Worm (Caenorhabditis elegans): ENCODE measurements around the gene egl-19.
A peak's percentile ranks its signal among the peaks of the same experiment; 100 is the strongest.

The egl-19 gene

ce11 chrIV:7453661-7454159 lies 48.3 kb downstream of the egl-19 start:
- TF ChIP-seq Y116A8C.19 (tag; optimal IDR thresholded peaks at IDR 0.05; ENCODE audit: borderline replicate concordance) (no peak), isw-1 (GFP tag; IDR thresholded peaks at IDR 0.05) (0 out of 2 replicates have a peak, but pooled peaks have one; percentile 7), hlh-4 (tag; optimal IDR thresholded peaks at IDR 0.05) (no peak), fkh-8 (tag; optimal IDR thresholded peaks at IDR 0.05) (peak; percentile 17), lin-14 (GFP tag; optimal IDR thresholded peaks at IDR 0.05) (peak; percentile 74), lsy-2 (tag; optimal IDR thresholded peaks at IDR 0.05) (no peak), mdl-1 (tag; optimal IDR thresholded peaks at IDR 0.05) (no peak), dsc-1 (tag; optimal IDR thresholded peaks at IDR 0.05) (no peak), hpl-2 (GFP tag; optimal IDR thresholded peaks at IDR 0.05) (no peak), lin-35 (GFP tag; optimal IDR thresholded peaks at IDR 0.05) (no peak), nhr-237 (tag; optimal IDR thresholded peaks at IDR 0.05) (no peak), unc-30 (tag; optimal IDR thresholded peaks at IDR 0.05) (no peak), elt-2 (tag; optimal IDR thresholded peaks at IDR 0.05) (no peak), mef-2 (tag; optimal IDR thresholded peaks at IDR 0.05) (no peak), C34B4.2 (tag; optimal IDR thresholded peaks at IDR 0.05) (no peak), ceh-82 (tag; optimal IDR thresholded peaks at IDR 0.05) (peak in 1 of 3 experiments; percentile 36), ceh-8 (GFP tag; optimal IDR thresholded peaks at IDR 0.05) (peak; percentile 28), zip-4 (GFP tag; optimal IDR thresholded peaks at IDR 0.05) (no peak), vab-15 (tag; optimal IDR thresholded peaks at IDR 0.05) (no peak), unc-62 (GFP tag; optimal IDR thresholded peaks at IDR 0.05) (no peak), fkh-10 (GFP tag; optimal IDR thresholded peaks at IDR 0.05) (peak; percentile 16), efl-3 (GFP tag; optimal IDR thresholded peaks at IDR 0.05) (no peak), zag-1 (tag; optimal IDR thresholded peaks at IDR 0.05) (no peak), grh-1 (GFP tag; IDR thresholded peaks at IDR 0.05) (no peak), nhr-85 (tag) (no peak)

ce11 chrIV:7454890-7455289 lies 49.5 kb downstream of the egl-19 start:
- TF ChIP-seq ceh-8 (GFP tag; optimal IDR thresholded peaks at IDR 0.05) (no peak), swsn-7 (tag; optimal IDR thresholded peaks at IDR 0.05) (no peak), vab-15 (tag; optimal IDR thresholded peaks at IDR 0.05) (no peak), blmp-1 (tag; optimal IDR thresholded peaks at IDR 0.05) (peak; percentile 60)

- no peak for TF ChIP-seq efl-1 (optimal IDR thresholded peaks at IDR 0.05)
- no peak for TF ChIP-seq efl-1 (GFP tag; optimal IDR thresholded peaks at IDR 0.05 in 1 of 2)
- no peak for TF ChIP-seq irx-1 (tag; optimal IDR thresholded peaks at IDR 0.05)
- TF ChIP-seq mab-9 (GFP tag; IDR thresholded peaks at IDR 0.05), result no peak
- TF ChIP-seq zag-1 (tag; optimal IDR thresholded peaks at IDR 0.05), result no peak
- no peak for TF ChIP-seq aly-2 (tag; optimal IDR thresholded peaks at IDR 0.05)
- TF ChIP-seq lin-35 (GFP tag; optimal IDR thresholded peaks at IDR 0.05), result no peak
Measured at ce11 chrIV:7456225-7456624, 50.8 kb downstream of the egl-19 start, which contains the start of gene F13B6.1. Gene F13B6.1, plus strand, starts transcription at chrIV:7456525.

- no peak for TF ChIP-seq elt-3 (tag; optimal IDR thresholded peaks at IDR 0.05)
- TF ChIP-seq ceh-88 (GFP tag; IDR thresholded peaks at IDR 0.05), result no peak
- TF ChIP-seq efl-1 (optimal IDR thresholded peaks at IDR 0.05), result no peak
- TF ChIP-seq efl-1 (GFP tag; optimal IDR thresholded peaks at IDR 0.05 in 1 of 2), result no peak
- TF ChIP-seq nhr-47 (tag; optimal IDR thresholded peaks at IDR 0.05), result no peak
- TF ChIP-seq egl-13 (tag; optimal IDR thresholded peaks at IDR 0.05), result no peak
- no peak for TF ChIP-seq unc-98 (GFP tag; IDR thresholded peaks at IDR 0.05)
- TF ChIP-seq nhr-76 (tag; optimal IDR thresholded peaks at IDR 0.05), result no peak
- no peak for TF ChIP-seq fkh-4 (tag; optimal IDR thresholded peaks at IDR 0.05; ENCODE audit: borderline replicate concordance)
- TF ChIP-seq isw-1 (GFP tag; IDR thresholded peaks at IDR 0.05), result no peak
- TF ChIP-seq aly-2 (tag; optimal IDR thresholded peaks at IDR 0.05), result no peak
Measured at ce11 chrIV:7460225-7460624, 54.8 kb downstream of the egl-19 start, which contains the start of gene F13B6.2. Gene F13B6.2, minus strand, starts transcription at chrIV:7460325.

Data from whole organism, L1 larva.